Fruit fly (Drosophila melanogaster) whole organism, prepupa: ENCODE data around the gene mof.

Source experiments
- Blimp-1 ChIP-seq: fragments of 200-800 bp; sonication (Bioruptor generic); optimal IDR thresholded peaks from 3 replicates; lab custom pipeline; 2017; ENCODE audit warnings: missing biosample characterization, missing genetic modification characterization, mild to moderate bottlenecking, moderate library complexity, missing genetic modification reagents
- CG10631 ChIP-seq: fragments of 200-800 bp; sonication (Bioruptor generic); optimal IDR thresholded peaks from 2 replicates; lab custom pipeline; 2016; ENCODE audit warnings: missing biosample characterization, missing genetic modification characterization
- CG10669 ChIP-seq: fragments of 200-800 bp; sonication (Bioruptor generic); optimal IDR thresholded peaks from 3 replicates; lab custom pipeline; 2018; ENCODE audit warnings: missing biosample characterization, mild to moderate bottlenecking, missing genetic modification characterization, moderate library complexity
- CG11294 ChIP-seq: fragments of 200-800 bp; sonication (Bioruptor generic); IDR thresholded peaks from 2 replicates; pipeline ENCODE4 v1.3.6; 2022; ENCODE audit warnings: missing biosample characterization, missing genetic modification characterization
- CG11762 ChIP-seq: fragments of 200-800 bp; sonication (Bioruptor generic); optimal IDR thresholded peaks from 3 replicates; lab custom pipeline; 2016; ENCODE audit warnings: missing biosample characterization, missing genetic modification characterization; ENCODE audit not compliant: insufficient read depth
- CG11902 ChIP-seq: fragments of 200-800 bp; sonication (Bioruptor generic); optimal IDR thresholded peaks from 3 replicates; lab custom pipeline; 2016; ENCODE audit warnings: missing biosample characterization, missing genetic modification characterization
- CG1621 ChIP-seq: fragments of 200-800 bp; sonication (Bioruptor generic); optimal IDR thresholded peaks from 3 replicates; lab custom pipeline; 2018; ENCODE audit warnings: missing biosample characterization, mild to moderate bottlenecking, missing genetic modification characterization
- CG16779 ChIP-seq: fragments of 200-800 bp; sonication (Bioruptor generic); optimal IDR thresholded peaks from 3 replicates; lab custom pipeline; 2017; ENCODE audit warnings: missing biosample characterization, mild to moderate bottlenecking, missing genetic modification characterization
- CG3032 ChIP-seq: fragments of 200-800 bp; optimal IDR thresholded peaks from 2 replicates; lab custom pipeline; 2019; ENCODE audit warnings: missing biosample characterization, mild to moderate bottlenecking, missing genetic modification characterization, moderate library complexity
- CG31627 ChIP-seq: fragments of 200-800 bp; sonication (Bioruptor generic); optimal IDR thresholded peaks from 3 replicates; lab custom pipeline; 2016; ENCODE audit warnings: missing biosample characterization, missing genetic modification characterization
- CG32006 ChIP-seq: fragments of 200-800 bp; sonication (Bioruptor generic); optimal IDR thresholded peaks from 3 replicates; lab custom pipeline; 2017; ENCODE audit warnings: missing biosample characterization, mild to moderate bottlenecking, missing genetic modification characterization
- CG3919 ChIP-seq: fragments of 200-800 bp; sonication (Bioruptor generic); optimal IDR thresholded peaks from 3 replicates; lab custom pipeline; 2016; ENCODE audit warnings: missing biosample characterization, missing genetic modification characterization
- CG4318 ChIP-seq: fragments of 200-800 bp; sonication (Bioruptor generic); optimal IDR thresholded peaks from 3 replicates; lab custom pipeline; 2017; ENCODE audit warnings: missing biosample characterization, mild to moderate bottlenecking, missing genetic modification characterization
- CG6163 ChIP-seq: fragments of 200-800 bp; sonication (Bioruptor generic); IDR thresholded peaks from 3 replicates; pipeline ENCODE4 v1.3.6; 2022; ENCODE audit warnings: missing biosample characterization, missing genetic modification characterization
- CG6792 ChIP-seq: fragments of 200-800 bp; sonication (Bioruptor generic); optimal IDR thresholded peaks from 3 replicates; lab custom pipeline; 2016; ENCODE audit warnings: missing biosample characterization, missing genetic modification characterization
- CG6854 ChIP-seq: fragments of 200-800 bp; sonication (Bioruptor generic); optimal IDR thresholded peaks from 2 replicates; lab custom pipeline; 2017; ENCODE audit warnings: missing biosample characterization, mild to moderate bottlenecking, missing genetic modification characterization
- CG7368 ChIP-seq: fragments of 200-800 bp; sonication (Bioruptor generic); optimal IDR thresholded peaks from 3 replicates; lab custom pipeline; 2016; ENCODE audit warnings: missing biosample characterization, missing genetic modification characterization
- CG8119 ChIP-seq: fragments of 200-800 bp; sonication (Bioruptor generic); IDR thresholded peaks from 3 replicates; pipeline ENCODE4 v1.3.6; 2022; ENCODE audit warnings: missing biosample characterization, missing genetic modification characterization
- CG8319 ChIP-seq: fragments of 200-800 bp; sonication (Bioruptor generic); optimal IDR thresholded peaks from 3 replicates; lab custom pipeline; 2016; ENCODE audit warnings: missing biosample characterization, missing genetic modification characterization
- Eip78C ChIP-seq: fragments of 200-800 bp; sonication (Bioruptor generic); peaks from one replicate; lab custom pipeline; 2016; ENCODE audit warnings: missing biosample characterization, missing genetic modification characterization
- Eip93F ChIP-seq: fragments of 200-800 bp; sonication (Bioruptor generic); optimal IDR thresholded peaks from 2 replicates; lab custom pipeline; 2016; ENCODE audit warnings: missing biosample characterization, mild to moderate bottlenecking, missing genetic modification characterization
- Ets21C ChIP-seq: fragments of 200-800 bp; sonication (Bioruptor generic); optimal IDR thresholded peaks from 3 replicates; lab custom pipeline; 2016; ENCODE audit warnings: missing biosample characterization, missing genetic modification characterization
- Ets96B ChIP-seq: fragments of 200-800 bp; optimal IDR thresholded peaks from 2 replicates; lab custom pipeline; 2019; ENCODE audit warnings: missing biosample characterization, mild to moderate bottlenecking, missing genetic modification characterization, moderate library complexity
- Gug ChIP-seq: fragments of 200-800 bp; sonication (Bioruptor generic); IDR thresholded peaks from 2 replicates; pipeline ENCODE4 v1.3.6; 2022; ENCODE audit warnings: missing biosample characterization, missing genetic modification characterization
- Hr38 ChIP-seq: sonication (Bioruptor generic); optimal IDR thresholded peaks from 2 replicates; lab custom pipeline; 2016; ENCODE audit warnings: missing biosample characterization, missing genetic modification characterization
- Hr4 ChIP-seq: fragments of 200-800 bp; sonication (Bioruptor generic); optimal IDR thresholded peaks from 3 replicates; lab custom pipeline; 2016; ENCODE audit warnings: missing biosample characterization, missing genetic modification characterization
- Lpt ChIP-seq: fragments of 200-800 bp; sonication (Bioruptor generic); optimal IDR thresholded peaks from 3 replicates; lab custom pipeline; 2016; ENCODE audit warnings: missing biosample characterization, missing genetic modification characterization
- Met ChIP-seq: fragments of 200-800 bp; sonication (Bioruptor generic); optimal IDR thresholded peaks from 3 replicates; lab custom pipeline; 2016; ENCODE audit warnings: missing biosample characterization, missing genetic modification characterization
- Smox ChIP-seq: fragments of 200-800 bp; sonication (Bioruptor generic); optimal IDR thresholded peaks from 3 replicates; lab custom pipeline; 2016; ENCODE audit warnings: missing biosample characterization, missing genetic modification characterization
- Sox102F ChIP-seq: fragments of 200-800 bp; sonication (Bioruptor generic); optimal IDR thresholded peaks from 2 replicates; lab custom pipeline; 2016; ENCODE audit warnings: missing biosample characterization, mild to moderate bottlenecking, missing genetic modification characterization
- Sox14 ChIP-seq: fragments of 200-800 bp; sonication (Bioruptor generic); optimal IDR thresholded peaks from 3 replicates; lab custom pipeline; 2016; ENCODE audit warnings: missing biosample characterization, missing genetic modification characterization
- Sox15 ChIP-seq: fragments of 200-800 bp; sonication (Bioruptor generic); optimal IDR thresholded peaks from 3 replicates; lab custom pipeline; 2016; ENCODE audit warnings: missing biosample characterization, missing genetic modification characterization
- achi ChIP-seq: fragments of 200-800 bp; sonication (Bioruptor generic); optimal IDR thresholded peaks from 3 replicates; lab custom pipeline; 2016; ENCODE audit warnings: missing biosample characterization, missing genetic modification characterization
- acj6 ChIP-seq: fragments of 200-800 bp; sonication (Bioruptor generic); optimal IDR thresholded peaks from 3 replicates; lab custom pipeline; 2016; ENCODE audit warnings: missing biosample characterization, missing genetic modification characterization
- cyc ChIP-seq: fragments of 200-800 bp; sonication (Bioruptor generic); optimal IDR thresholded peaks from 3 replicates; lab custom pipeline; 2016; ENCODE audit warnings: missing biosample characterization, missing genetic modification characterization
- eg ChIP-seq: fragments of 200-800 bp; sonication (Bioruptor generic); IDR thresholded peaks from 3 replicates; pipeline ENCODE4 v1.3.6; 2022; ENCODE audit warnings: missing biosample characterization, missing genetic modification characterization
- esn ChIP-seq: fragments of 200-800 bp; sonication (Bioruptor generic); optimal IDR thresholded peaks from 2 replicates; lab custom pipeline; 2016; ENCODE audit warnings: missing biosample characterization, mild to moderate bottlenecking, missing genetic modification characterization, moderate library complexity
- fd59A ChIP-seq: fragments of 200-800 bp; sonication (Bioruptor generic); optimal IDR thresholded peaks from 2 replicates; lab custom pipeline; 2017; ENCODE audit warnings: missing biosample characterization, mild to moderate bottlenecking, missing genetic modification characterization, missing genetic modification reagents
- fd85E ChIP-seq: fragments of 200-800 bp; sonication (Bioruptor generic); optimal IDR thresholded peaks from 3 replicates; lab custom pipeline; 2016; ENCODE audit warnings: missing biosample characterization, missing genetic modification characterization
- fkh ChIP-seq: fragments of 200-800 bp; sonication (Bioruptor generic); optimal IDR thresholded peaks from 3 replicates; lab custom pipeline; 2017; ENCODE audit warnings: missing biosample characterization, mild to moderate bottlenecking, missing genetic modification characterization, moderate library complexity
- lz ChIP-seq: fragments of 200-800 bp; sonication (Bioruptor generic); optimal IDR thresholded peaks from 3 replicates; lab custom pipeline; 2016; ENCODE audit warnings: missing biosample characterization, missing genetic modification characterization
- net ChIP-seq: fragments of 200-800 bp; sonication (Bioruptor generic); optimal IDR thresholded peaks from 3 replicates; lab custom pipeline; 2016; ENCODE audit warnings: missing biosample characterization, missing genetic modification characterization
- pdm3 ChIP-seq: fragments of 200-800 bp; sonication (Bioruptor generic); optimal IDR thresholded peaks from 3 replicates; lab custom pipeline; 2016; ENCODE audit warnings: missing biosample characterization, missing genetic modification characterization
- spab ChIP-seq: fragments of 200-800 bp; sonication (Bioruptor generic); optimal IDR thresholded peaks from 2 replicates; lab custom pipeline; 2017; ENCODE audit warnings: missing biosample characterization, mild to moderate bottlenecking, missing genetic modification characterization, missing genetic modification reagents
- svp ChIP-seq: fragments of 200-800 bp; sonication (Bioruptor generic); peaks from one replicate; lab custom pipeline; 2016; ENCODE audit warnings: missing biosample characterization, missing genetic modification characterization
- topi ChIP-seq: fragments of 200-800 bp; sonication (Bioruptor generic); optimal IDR thresholded peaks from 3 replicates; lab custom pipeline; 2016; ENCODE audit warnings: missing biosample characterization, missing genetic modification characterization

The mof gene

DNA sequence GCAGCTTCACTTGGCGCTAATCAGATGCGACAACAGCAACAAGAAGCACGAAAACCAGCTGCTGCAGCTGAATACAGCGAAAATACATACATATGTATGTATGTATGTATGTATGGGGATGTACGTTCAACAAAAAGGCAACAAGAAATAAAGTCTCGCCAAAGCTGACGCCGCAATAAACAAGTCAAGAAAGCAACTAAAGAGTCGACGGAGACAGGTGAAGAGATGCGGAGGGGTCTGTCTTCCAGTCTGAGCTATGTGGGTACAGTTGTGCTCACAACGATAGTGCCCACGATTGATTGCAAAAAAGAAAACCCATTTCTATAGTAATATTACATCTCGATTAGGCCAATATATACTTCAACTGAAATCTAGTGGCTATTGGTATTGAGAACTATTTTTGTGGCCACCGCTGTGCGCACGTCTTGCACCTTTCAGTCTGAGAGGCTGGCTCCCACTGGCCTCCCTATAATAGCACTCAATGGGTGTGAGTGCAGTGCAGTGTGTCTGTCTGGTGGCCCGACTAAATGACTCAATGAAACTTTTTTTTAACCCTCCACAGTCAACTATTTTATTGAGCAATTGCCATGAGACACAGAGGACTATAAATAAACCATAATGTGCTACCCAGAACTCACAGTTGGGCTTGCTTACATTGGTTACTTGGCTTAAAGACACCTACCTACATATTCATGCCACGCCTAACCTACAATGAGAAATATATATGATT, 19.3 kb upstream of the mof start (continued):
- TF ChIP-seq fd59A (GFP tag; lab: Kevin White, UChicago): peak; percentile 99
- TF ChIP-seq CG1621 (tag; lab: Kevin White, UChicago): peak; percentile 99
- TF ChIP-seq CG6163 (GFP tag; lab: Robert Waterston, UW): peak; percentile 99
- TF ChIP-seq CG32006: peak; percentile 99
- peak; percentile 99 for TF ChIP-seq CG6792
- TF ChIP-seq svp (GFP tag; lab: Kevin White, UChicago): peak; percentile 99
- peak; percentile 94 for TF ChIP-seq Smox (GFP tag; lab: Kevin White, UChicago)
- peak; percentile 99 for TF ChIP-seq Lpt
- TF ChIP-seq Ets96B (tag; lab: Kevin White, UChicago): peak; percentile 99
- TF ChIP-seq spab: peak; percentile 99
- TF ChIP-seq pdm3 (GFP tag; lab: Kevin White, UChicago): peak; percentile 99
- peak; percentile 1 for TF ChIP-seq fkh
- TF ChIP-seq CG10669: peak; percentile 99
- peak; percentile 99 for TF ChIP-seq Hr4
- peak; percentile 99 for TF ChIP-seq CG10631 (GFP tag; lab: Kevin White, UChicago)
- TF ChIP-seq Gug: peak; percentile 98
- TF ChIP-seq Sox14 (GFP tag; lab: Kevin White, UChicago): peak; percentile 99
- TF ChIP-seq esn: peak; percentile 96

DNA sequence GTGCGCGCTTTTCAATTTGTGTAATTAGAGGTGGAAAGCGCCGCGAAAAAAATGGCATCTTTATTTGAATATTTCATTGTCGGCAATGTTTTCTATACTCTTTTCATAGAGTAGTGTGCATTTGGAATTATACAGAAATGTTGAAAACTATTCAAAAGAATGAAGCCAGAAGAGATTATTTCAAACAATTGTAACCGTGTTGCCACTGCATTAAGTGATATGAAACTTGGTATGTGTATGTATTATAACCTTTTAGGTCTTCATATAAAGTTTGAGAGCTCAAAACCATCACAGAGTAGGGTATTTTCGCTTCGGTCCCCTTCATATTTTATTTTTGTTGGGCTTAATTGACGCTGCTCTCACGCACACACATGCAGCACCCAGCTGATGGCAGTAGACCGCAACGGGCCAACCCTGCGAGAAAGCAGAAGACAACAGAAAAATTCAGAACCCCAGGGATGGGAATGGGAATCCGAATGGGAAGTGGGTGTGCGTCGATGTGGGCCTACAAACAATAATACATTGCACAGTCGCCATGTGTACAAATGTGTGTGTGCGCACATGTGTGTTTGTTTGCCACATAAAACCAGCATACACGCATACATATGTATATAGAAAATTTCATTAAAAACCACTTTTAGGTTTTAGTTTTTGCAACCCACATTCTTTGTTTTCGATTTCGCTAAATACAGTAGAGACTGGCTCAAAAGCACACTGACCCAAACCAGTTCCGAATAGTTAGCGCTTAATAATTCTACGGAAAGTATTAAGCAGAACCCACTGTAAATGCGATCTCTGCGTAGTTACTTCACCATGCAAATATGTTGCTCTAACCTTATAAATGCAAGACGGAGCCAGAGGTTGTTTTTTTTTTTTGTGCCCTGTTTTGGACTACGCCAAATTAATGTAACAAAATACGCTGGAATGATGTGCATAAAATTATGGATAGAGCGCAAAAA, 18.2 kb upstream of the mof start:
- peak; percentile 19 for TF ChIP-seq CG10669
- TF ChIP-seq fd85E (GFP tag; lab: Kevin White, UChicago): no peak
- TF ChIP-seq CG16779 (tag; lab: Kevin White, UChicago): no peak
- no peak for TF ChIP-seq CG11762 (GFP tag; lab: Kevin White, UChicago)
- no peak for TF ChIP-seq Lpt
- no peak for TF ChIP-seq Ets21C (GFP tag; lab: Kevin White, UChicago)
- peak; percentile 4 for TF ChIP-seq achi (GFP tag; lab: Kevin White, UChicago)
- TF ChIP-seq CG11902 (GFP tag; lab: Kevin White, UChicago): no peak
- TF ChIP-seq acj6 (GFP tag; lab: Kevin White, UChicago): peak; percentile 25
- no peak for TF ChIP-seq CG1621 (tag; lab: Kevin White, UChicago)
- TF ChIP-seq CG7368 (GFP tag; lab: Kevin White, UChicago): no peak
- TF ChIP-seq CG11294 (GFP tag; lab: Robert Waterston, UW): no peak
- peak; percentile 39 for TF ChIP-seq esn
- TF ChIP-seq Blimp-1 (GFP tag; lab: Kevin White, UChicago): no peak
- TF ChIP-seq Hr38: no peak
- TF ChIP-seq Met (GFP tag; lab: Kevin White, UChicago): peak; percentile 16
- no peak for TF ChIP-seq Gug
- peak; percentile 42; the same call in 2 of the 3 replicates for TF ChIP-seq CG6163 (GFP tag; lab: Robert Waterston, UW)
- TF ChIP-seq cyc (GFP tag; lab: Kevin White, UChicago): peak; percentile 16
- TF ChIP-seq Smox (GFP tag; lab: Kevin White, UChicago): no peak
- TF ChIP-seq pdm3 (GFP tag; lab: Kevin White, UChicago): peak; percentile 5
- TF ChIP-seq CG8319 (GFP tag; lab: Kevin White, UChicago): no peak
- TF ChIP-seq Eip78C (GFP tag; lab: Kevin White, UChicago): peak; percentile 86
- TF ChIP-seq Sox14 (GFP tag; lab: Kevin White, UChicago): peak; percentile 16
- peak; percentile 68 for TF ChIP-seq svp (GFP tag; lab: Kevin White, UChicago)
- TF ChIP-seq Ets96B (tag; lab: Kevin White, UChicago): peak; percentile 16
- no peak for TF ChIP-seq CG8119
- peak; percentile 26 for TF ChIP-seq net
- TF ChIP-seq CG4318 (GFP tag; lab: Kevin White, UChicago): peak; percentile 11
- TF ChIP-seq lz (GFP tag; lab: Kevin White, UChicago): peak; percentile 4
- peak; percentile 4 for TF ChIP-seq Sox102F
- no peak for TF ChIP-seq topi (GFP tag; lab: Kevin White, UChicago)
- peak; percentile 23 for TF ChIP-seq CG31627
- peak; percentile 28; the same call in 1 of the 3 replicates for TF ChIP-seq eg (GFP tag; lab: Robert Waterston, UW)
- TF ChIP-seq Sox15 (GFP tag; lab: Kevin White, UChicago): no peak
- TF ChIP-seq CG6854 (GFP tag; lab: Kevin White, UChicago): no peak
- peak; percentile 18 for TF ChIP-seq CG3919 (GFP tag; lab: Kevin White, UChicago)
- TF ChIP-seq Eip93F: no peak
- peak; percentile 1 for TF ChIP-seq CG3032 (tag; lab: Kevin White, UChicago)
- peak; percentile 23 for TF ChIP-seq fd59A (GFP tag; lab: Kevin White, UChicago)
